Fruit fly (Drosophila melanogaster) whole organism: ENCODE results near the gene Bili.

Experiments used
- CG8478 ChIP-seq: fragments of >200 bp; optimal IDR thresholded peaks from 2 replicates; lab custom pipeline; 2018; ENCODE audit warnings: inconsistent platforms
- Dll ChIP-seq: fragments of >200 bp; optimal IDR thresholded peaks from 2 replicates; lab custom pipeline; 2017
- EcR ChIP-seq, 2 experiments: fragments of >200 bp; optimal IDR thresholded peaks; 2 replicates each; lab custom pipeline; 2017; ENCODE audit warnings: missing biosample characterization in 2 of 2, missing genetic modification characterization in 2 of 2, missing genetic modification reagents in 2 of 2
- pan ChIP-seq: fragments of >200 bp; optimal IDR thresholded peaks from 2 replicates; lab custom pipeline; 2017
- psq ChIP-seq: fragments of >200 bp; optimal IDR thresholded peaks from 2 replicates; lab custom pipeline; 2017
- usp ChIP-seq: fragments of >200 bp; optimal IDR thresholded peaks from 2 replicates; lab custom pipeline; 2017; ENCODE audit warnings: missing biosample characterization, missing genetic modification characterization, mixed read lengths

Bili gene

DNA sequence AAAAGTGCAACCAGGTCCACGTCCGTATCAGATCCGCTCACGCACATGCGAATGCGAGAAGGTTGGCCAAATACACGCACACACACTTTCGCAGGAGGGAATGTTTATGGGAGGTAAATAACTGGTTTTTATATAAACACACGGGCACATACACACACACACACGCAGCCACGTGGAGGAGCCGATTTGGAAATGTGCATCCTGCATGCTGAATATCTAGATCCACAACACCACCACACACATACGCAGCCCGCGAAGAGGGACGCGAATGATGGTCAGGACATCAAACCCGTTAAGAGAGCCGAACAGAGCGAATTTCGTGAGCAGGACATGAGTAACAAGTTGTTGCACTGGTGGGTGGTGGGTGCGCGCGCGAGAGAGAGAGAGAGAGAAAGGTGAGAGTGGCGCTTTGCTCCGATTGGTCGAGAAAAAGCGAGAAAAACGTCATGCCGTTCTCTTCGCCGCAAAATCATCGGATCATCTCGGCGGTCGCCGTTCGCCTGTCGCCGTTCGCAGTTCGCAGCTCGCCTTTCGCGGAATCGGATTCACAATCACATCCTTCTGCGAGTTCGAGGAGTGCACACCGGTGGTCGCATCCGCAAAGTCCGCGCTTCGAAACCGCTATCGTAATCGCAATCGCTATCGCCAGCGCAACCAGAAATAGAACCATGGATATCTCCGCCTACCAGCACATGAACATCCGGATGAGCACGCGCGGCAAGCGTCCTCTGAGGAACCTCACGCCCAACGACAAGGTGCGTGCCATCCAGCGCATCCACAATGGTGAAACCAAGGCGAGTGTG lies 6.7 kb downstream of the Bili start, which contains the start of gene danr:
Gene danr, plus strand, starts transcription at position 508 of the 803 bp plus-strand sequence.
- TF ChIP-seq Dll = peak; percentile 76
- TF ChIP-seq psq (lab: Kevin White, UChicago) = no peak

DNA sequence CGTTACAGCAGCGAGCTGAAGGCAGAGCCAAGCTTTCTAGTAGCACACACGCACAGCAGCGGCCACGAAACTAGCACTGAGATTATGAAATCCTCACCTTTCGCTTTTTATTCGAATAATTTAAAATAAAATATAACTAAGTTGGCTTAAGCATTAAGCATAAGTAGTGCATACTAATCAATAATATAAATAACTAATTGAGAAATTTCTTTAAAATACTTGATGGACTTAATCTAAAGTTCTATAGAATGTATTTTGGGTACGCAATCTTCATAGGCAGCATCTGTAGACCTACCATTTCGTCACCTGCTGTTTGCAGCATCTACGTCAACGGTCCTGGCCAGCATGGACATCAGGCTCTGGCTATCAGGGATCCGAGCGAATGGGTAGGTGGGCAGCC lies 21.2 kb downstream of the Bili start:
- no peak for TF ChIP-seq psq (lab: Kevin White, UChicago)
- no peak for TF ChIP-seq Dll
- TF ChIP-seq usp (GFP tag; lab: Kevin White, UChicago) = no peak
- no peak for TF ChIP-seq pan
- no peak for TF ChIP-seq CG8478
- TF ChIP-seq EcR (GFP tag; optimal IDR thresholded peaks at IDR 0.05; lab: Kevin White, UChicago) = no peak

DNA sequence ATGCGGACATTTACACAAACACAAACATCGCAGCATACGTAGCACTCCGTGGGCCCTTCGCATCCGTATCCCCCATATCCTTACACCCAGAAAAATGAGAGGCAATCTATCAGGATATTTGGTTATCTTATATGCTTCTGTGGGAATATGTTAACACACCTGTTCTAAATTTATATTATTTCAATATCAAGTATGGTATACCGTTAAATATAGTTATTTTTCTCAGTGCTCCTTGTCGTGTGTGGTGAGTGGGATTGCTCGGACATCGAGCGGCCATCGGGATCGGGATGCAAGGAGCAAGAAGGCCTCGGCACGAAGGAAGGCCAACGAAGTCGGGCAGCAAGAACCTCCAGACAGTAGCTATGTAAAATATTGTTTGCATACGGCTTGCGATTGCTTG lies 30.4 kb downstream of the Bili start:
- TF ChIP-seq EcR (GFP tag; optimal IDR thresholded peaks at IDR 0.05; lab: Kevin White, UChicago) (no peak), CG8478 (no peak), pan (no peak), Dll (no peak), usp (GFP tag; lab: Kevin White, UChicago) (no peak), psq (lab: Kevin White, UChicago) (no peak)

DNA sequence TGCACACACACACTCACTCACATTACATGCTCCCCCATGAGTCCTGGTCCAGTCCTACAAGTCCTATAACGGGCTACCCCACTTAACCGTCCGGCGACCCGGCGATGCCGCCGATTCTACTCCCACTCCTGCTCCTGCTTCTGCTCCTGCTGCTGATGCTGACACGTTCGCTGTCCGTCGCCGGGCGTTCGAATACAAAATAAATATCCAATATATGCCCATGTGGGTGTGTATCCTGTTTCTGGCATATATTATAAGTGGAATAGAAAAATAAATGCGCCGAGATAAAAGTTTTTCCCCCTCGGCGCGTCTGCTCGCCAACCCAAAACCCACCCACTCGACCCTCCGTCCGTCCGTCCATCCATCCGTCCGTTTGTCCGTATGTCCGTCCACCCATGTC lies 35.7 kb downstream of the Bili start:
- no peak for TF ChIP-seq pan
- TF ChIP-seq EcR (GFP tag; optimal IDR thresholded peaks at IDR 0.05; lab: Kevin White, UChicago) = no peak
- no peak for TF ChIP-seq CG8478
- TF ChIP-seq psq (lab: Kevin White, UChicago) = no peak
- no peak for TF ChIP-seq usp (GFP tag; lab: Kevin White, UChicago)
- no peak for TF ChIP-seq Dll

DNA sequence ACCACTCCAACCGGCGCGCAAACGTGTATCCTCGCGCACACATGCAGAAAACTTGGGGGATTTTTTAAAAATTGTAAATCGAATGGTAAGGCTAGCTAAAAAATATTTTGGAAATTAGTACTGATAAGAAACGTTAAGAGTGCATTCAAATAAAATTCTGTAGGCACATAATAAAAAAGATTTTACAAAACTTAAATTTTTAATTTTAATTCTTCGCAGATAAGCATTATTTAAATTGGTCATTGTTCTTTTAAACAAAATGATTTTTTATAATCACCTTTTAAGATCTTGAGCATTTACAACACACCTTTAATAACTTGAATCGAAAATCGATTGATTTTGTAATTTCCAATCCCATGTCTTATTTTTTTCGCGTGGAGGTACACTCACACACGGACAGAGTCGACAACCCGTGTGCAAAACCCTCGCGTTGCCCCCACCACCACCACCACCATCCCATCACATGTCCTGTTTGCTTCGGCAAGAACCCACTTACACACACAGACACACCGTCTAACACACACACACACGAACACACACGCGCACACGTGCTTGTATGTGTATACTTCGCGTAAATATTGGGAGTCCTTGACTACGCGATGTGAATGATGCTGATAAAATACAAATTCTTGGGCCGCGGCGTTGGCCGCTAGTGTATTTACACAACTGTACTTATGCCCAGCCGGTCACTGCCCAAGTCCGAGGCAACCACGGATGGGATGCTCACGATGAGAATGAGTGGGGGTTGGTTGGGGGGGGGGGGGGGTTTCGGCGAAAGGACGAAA lies 36.5 kb downstream of the Bili start:
- TF ChIP-seq pan = no peak
- TF ChIP-seq psq (lab: Kevin White, UChicago) = no peak
- TF ChIP-seq usp (GFP tag; lab: Kevin White, UChicago) = no peak
- no peak for TF ChIP-seq Dll
- TF ChIP-seq EcR (GFP tag; optimal IDR thresholded peaks at IDR 0.05; lab: Kevin White, UChicago) = no peak
- TF ChIP-seq CG8478 = no peak

DNA sequence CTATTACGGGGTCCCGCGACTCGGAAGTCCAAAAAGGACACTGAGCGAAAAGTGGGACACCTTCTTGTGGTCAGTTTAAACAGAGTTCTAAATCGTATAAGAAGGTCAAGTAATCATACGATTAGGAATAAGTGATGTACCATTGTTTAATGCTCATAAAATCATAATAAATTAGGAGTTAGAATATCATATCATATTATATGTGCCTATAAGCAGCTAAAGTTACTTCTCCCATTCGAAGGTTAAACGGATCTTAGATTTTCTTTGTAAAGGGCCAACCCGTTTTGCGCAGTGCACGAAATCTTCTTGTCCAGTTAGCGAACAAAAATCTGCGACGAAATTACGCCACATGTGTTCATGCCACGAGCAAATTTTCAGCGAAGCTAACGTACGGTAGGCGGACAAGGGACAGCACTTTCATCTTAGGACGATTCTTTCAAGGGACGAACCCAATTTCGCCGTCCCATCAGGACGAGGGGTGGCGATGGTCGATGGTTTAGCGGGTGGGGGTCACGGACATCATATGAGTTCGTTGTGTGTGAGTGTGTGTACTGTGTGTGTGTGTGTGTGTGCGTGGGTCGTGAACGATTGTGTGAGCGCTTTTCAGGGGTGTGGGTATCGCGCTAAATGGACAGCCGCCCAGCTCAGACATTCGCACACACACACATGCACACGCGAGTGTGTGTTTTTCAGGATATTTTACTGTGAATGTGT lies 37.3 kb downstream of the Bili start:
- no peak for TF ChIP-seq pan
- no peak for TF ChIP-seq usp (GFP tag; lab: Kevin White, UChicago)
- TF ChIP-seq CG8478 = no peak
- TF ChIP-seq psq (lab: Kevin White, UChicago) = no peak
- no peak for TF ChIP-seq EcR (GFP tag; optimal IDR thresholded peaks at IDR 0.05; lab: Kevin White, UChicago)
- no peak for TF ChIP-seq Dll

DNA sequence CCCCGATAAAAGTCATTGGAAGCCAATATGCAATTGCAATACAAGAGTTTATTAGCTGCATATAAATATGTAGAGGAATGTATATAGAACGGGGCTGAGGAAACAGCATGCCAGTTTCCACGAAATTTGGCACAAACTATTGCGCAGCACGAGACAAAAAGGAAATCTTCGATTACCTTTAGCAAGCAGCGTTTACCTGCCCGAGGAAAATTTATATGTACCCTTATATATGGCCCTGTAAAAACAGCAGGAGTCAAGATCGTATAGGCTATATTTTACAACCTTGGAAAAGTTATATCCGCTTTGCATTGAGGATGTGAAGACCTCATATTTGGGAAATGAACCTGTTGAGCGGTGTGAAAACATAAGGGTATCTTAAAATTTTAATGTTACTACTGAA lies 41.2 kb downstream of the Bili start:
- TF ChIP-seq pan = no peak

DNA sequence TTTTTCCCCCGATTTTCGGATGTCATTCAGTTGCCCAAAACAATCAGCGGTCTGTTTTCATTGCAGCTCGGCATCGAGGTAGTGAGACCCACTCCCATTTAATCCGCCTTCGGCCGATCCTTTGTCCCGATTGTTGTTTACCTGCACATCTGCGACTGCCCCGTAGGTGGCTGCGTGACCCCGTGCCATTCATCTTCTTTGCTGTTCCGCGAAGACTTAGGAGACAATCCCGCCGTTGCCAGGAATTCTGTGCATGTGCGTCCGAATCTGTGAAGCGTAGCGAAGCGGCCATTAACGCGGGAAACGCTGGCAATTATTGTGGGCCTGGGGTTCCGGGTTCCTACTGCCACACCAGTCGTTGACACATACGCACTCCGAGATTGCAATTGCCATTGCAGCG lies 41.9 kb downstream of the Bili start:
- TF ChIP-seq EcR (GFP tag; optimal IDR thresholded peaks at IDR 0.05; lab: Kevin White, UChicago) (no peak), usp (GFP tag; lab: Kevin White, UChicago) (no peak), Dll (no peak), psq (lab: Kevin White, UChicago) (no peak), pan (no peak), CG8478 (no peak)

DNA sequence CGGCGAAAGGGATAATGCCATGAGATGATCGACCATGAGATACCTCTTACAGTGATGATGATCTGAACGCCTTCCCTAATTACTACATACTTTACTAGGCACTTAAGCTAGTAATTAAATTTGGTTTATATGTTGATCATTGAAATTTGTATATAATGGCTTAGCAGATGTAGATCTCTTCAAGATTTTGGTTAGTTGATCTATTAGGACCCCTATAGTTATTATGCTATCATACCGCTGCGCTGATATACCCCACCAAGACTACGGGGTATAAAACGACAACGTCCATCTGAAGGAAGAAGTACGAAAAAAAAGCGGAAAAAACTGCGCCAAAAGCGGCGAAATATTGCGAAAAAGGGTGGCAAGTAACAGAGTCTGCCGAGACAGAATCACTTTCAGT lies 43.1 kb downstream of the Bili start:
- TF ChIP-seq pan = peak; percentile 89
- no peak for TF ChIP-seq EcR (GFP tag; optimal IDR thresholded peaks at IDR 0.05; lab: Kevin White, UChicago)

DNA sequence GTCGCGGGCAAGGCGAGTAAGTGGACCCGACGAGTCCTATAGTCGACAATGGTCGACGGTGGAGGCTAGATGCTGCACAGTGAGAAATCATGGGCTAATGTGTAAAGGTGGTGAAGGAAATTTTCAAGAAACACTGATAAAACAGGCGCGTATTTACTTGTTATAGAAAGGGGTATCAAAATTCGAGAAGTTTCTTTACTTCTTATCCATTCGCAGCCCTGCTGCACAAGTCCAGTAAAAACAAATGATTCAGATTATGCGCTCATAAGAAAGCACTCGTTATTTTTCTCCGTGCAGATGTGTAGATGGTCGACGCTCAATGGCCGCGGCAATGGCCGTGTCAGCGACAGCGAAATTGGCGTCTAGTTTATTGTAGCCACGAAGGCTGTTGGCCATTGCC lies 45.4 kb downstream of the Bili start:
- TF ChIP-seq Dll (no peak), usp (GFP tag; lab: Kevin White, UChicago) (no peak)

DNA sequence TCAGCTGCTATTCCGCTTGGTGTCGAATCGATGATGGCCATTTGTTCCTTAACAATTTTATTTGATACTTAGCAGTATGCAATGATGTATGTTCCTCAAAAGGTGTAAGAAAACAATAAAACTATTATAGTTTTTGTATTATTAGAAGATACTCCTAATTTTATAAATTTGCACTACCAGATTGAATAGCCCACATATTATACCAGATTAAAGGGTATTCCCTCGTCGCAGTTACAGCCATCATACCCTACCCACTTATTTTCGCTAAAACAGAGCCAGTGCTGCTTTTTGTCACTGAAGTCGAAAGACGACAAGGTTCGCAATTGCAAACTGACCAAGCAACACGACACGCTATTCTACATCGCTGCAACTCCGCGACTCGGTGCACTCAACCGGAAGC lies 46.3 kb downstream of the Bili start:
- TF ChIP-seq EcR (GFP tag; optimal IDR thresholded peaks at IDR 0.05; lab: Kevin White, UChicago) = no peak

DNA sequence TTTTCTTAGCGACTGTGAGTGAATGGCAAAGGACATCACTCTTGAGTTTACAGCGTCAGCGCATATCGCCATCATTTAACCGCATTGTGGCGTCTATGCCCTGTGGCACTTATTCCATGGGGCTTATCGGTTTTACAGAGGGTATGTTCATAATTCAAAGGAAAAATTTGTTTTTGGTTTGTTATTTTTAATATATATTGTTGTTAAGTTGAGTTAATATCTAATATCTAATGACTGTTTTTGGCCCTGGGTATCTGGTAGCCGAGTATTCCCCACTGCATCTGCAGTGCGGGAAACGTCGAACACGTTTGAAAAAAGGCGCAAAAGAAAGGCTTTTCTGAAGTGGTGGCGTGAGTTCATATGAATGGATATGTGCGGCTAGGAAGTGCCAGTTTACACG lies 47.4 kb downstream of the Bili start:
- TF ChIP-seq pan (peak; percentile 32), CG8478 (no peak)

DNA sequence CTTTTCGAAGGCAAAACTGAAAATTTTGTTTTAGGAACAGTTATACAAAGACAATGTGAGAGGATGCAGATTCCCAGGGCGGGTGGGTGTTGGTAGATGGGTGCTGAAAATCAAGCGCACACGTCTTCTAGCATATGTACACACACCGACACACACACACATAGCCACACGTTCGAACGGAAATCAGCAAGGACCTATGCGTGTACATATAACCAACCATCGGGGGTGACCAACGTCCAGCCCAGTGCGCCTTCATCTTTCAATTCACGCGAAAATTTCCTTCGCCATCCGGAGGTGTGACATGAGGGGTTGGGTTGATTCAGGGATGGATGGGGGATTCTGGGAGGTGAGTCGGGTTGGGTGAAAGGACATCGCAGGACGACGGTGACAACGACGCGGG lies 50.3 kb downstream of the Bili start:
- TF ChIP-seq pan (no peak), usp (GFP tag; lab: Kevin White, UChicago) (no peak), EcR (GFP tag; optimal IDR thresholded peaks at IDR 0.05; lab: Kevin White, UChicago) (no peak), CG8478 (no peak), Dll (no peak), psq (lab: Kevin White, UChicago) (no peak)
